Fruit fly (Drosophila melanogaster) whole organism, wandering third instar larva: ENCODE results near the gene fz3.

Experiments
- Abd-B ChIP-seq: fragments of >200 bp; optimal IDR thresholded peaks from 2 replicates; lab custom pipeline; 2017; ENCODE audit warnings: missing biosample characterization, missing genetic modification characterization
- CG32264 ChIP-seq: fragments of 200-800 bp; sonication (Bioruptor generic); optimal IDR thresholded peaks from 2 replicates; lab custom pipeline; 2016; ENCODE audit warnings: missing biosample characterization, missing genetic modification characterization
- CG9705 ChIP-seq: fragments of 200-800 bp; sonication (Bioruptor generic); optimal IDR thresholded peaks from 2 replicates; lab custom pipeline; 2018; ENCODE audit warnings: missing biosample characterization, mild to moderate bottlenecking, missing genetic modification characterization
- CrebA ChIP-seq: fragments of 200-800 bp; sonication (Bioruptor generic); optimal IDR thresholded peaks from 2 replicates; lab custom pipeline; 2016; ENCODE audit warnings: missing biosample characterization, mild to moderate bottlenecking, missing genetic modification characterization, borderline replicate concordance
- Dfd ChIP-seq: fragments of >200 bp; optimal IDR thresholded peaks from 2 replicates; lab custom pipeline; 2017; ENCODE audit warnings: missing biosample characterization, missing genetic modification characterization
- Dif ChIP-seq: fragments of 200-275, 200-300 bp; sonication (Bioruptor generic); optimal IDR thresholded peaks from 2 replicates; lab custom pipeline; 2018; ENCODE audit warnings: missing biosample characterization, missing genetic modification characterization; ENCODE audit not compliant: partially characterized antibody
- GATAd ChIP-seq: sonication (Bioruptor generic); optimal IDR thresholded peaks from 2 replicates; lab custom pipeline; 2016; ENCODE audit warnings: missing biosample characterization, missing genetic modification characterization
- HLH106 ChIP-seq: fragments of 200-800 bp; optimal IDR thresholded peaks from 3 replicates; lab custom pipeline; 2019; ENCODE audit warnings: missing biosample characterization, mild to moderate bottlenecking, missing genetic modification characterization, moderate library complexity
- Hnf4 ChIP-seq: fragments of 200-800 bp; sonication (Bioruptor generic); optimal IDR thresholded peaks from 2 replicates; lab custom pipeline; 2016; ENCODE audit warnings: missing biosample characterization, mild to moderate bottlenecking, missing genetic modification characterization
- Hr78 ChIP-seq: fragments of >200 bp; optimal IDR thresholded peaks from 2 replicates; lab custom pipeline; 2017; ENCODE audit warnings: missing biosample characterization, missing genetic modification characterization
- Hr83 ChIP-seq: fragments of 200-300 bp; sonication (Bioruptor generic); optimal IDR thresholded peaks from 2 replicates; lab custom pipeline; 2016; ENCODE audit warnings: missing biosample characterization, mild to moderate bottlenecking, missing genetic modification characterization, moderate library complexity; ENCODE audit not compliant: poor library complexity, severe bottlenecking
- Jra ChIP-seq: sonication (Bioruptor generic); optimal IDR thresholded peaks from 2 replicates; lab custom pipeline; 2016; ENCODE audit warnings: missing biosample characterization, missing genetic modification characterization
- Mio ChIP-seq: sonication (Bioruptor generic); optimal IDR thresholded peaks from 2 replicates; lab custom pipeline; 2016; ENCODE audit warnings: missing biosample characterization, missing genetic modification characterization
- Myc ChIP-seq: fragments of >200 bp; optimal IDR thresholded peaks from 2 replicates; lab custom pipeline; 2017
- N ChIP-seq: fragments of >200 bp; optimal IDR thresholded peaks from 2 replicates; lab custom pipeline; 2018; ENCODE audit warnings: missing biosample characterization, missing external identifiers, missing genetic modification characterization
- OdsH ChIP-seq: fragments of 200-800 bp; sonication (Bioruptor generic); optimal IDR thresholded peaks from 2 replicates; lab custom pipeline; 2016; ENCODE audit warnings: missing biosample characterization, mild to moderate bottlenecking, missing genetic modification characterization
- Rel ChIP-seq, 2 experiments: fragments of 200-800 bp; sonication (Bioruptor generic) in 1 of 2; optimal IDR thresholded peaks; 2 replicates in 1 of 2; 3 replicates in 1 of 2; lab custom pipeline; 2016 to 2019; ENCODE audit warnings: mild to moderate bottlenecking in 2 of 2, missing biosample characterization in 2 of 2, missing genetic modification characterization in 2 of 2, moderate library complexity in 1 of 2
- Sp1 ChIP-seq: fragments of 200-800 bp; sonication (Bioruptor generic); optimal IDR thresholded peaks from 3 replicates; lab custom pipeline; 2019; ENCODE audit warnings: missing biosample characterization, mild to moderate bottlenecking, missing genetic modification characterization, moderate library complexity
- Vsx2 ChIP-seq: fragments of 200-300, 225-300 bp; sonication (Bioruptor generic); optimal IDR thresholded peaks from 2 replicates; lab custom pipeline; 2018; ENCODE audit warnings: missing biosample characterization, missing genetic modification characterization; ENCODE audit not compliant: partially characterized antibody
- br ChIP-seq: fragments of 200-800 bp; sonication (Bioruptor generic); optimal IDR thresholded peaks from 2 replicates; lab custom pipeline; 2016; ENCODE audit warnings: missing biosample characterization, missing genetic modification characterization
- brk ChIP-seq: fragments of 200-800 bp; sonication (Bioruptor generic); optimal IDR thresholded peaks from 2 replicates; lab custom pipeline; 2016; ENCODE audit warnings: missing biosample characterization, mild to moderate bottlenecking, missing genetic modification characterization
- dl ChIP-seq, 2 experiments: fragments of 175-275, 200-275 bp in 1 of 2; fragments of 200-275 bp in 1 of 2; sonication (Bioruptor generic); optimal IDR thresholded peaks; lab custom pipeline; 2018; ENCODE audit warnings: mild to moderate bottlenecking in 2 of 2, missing biosample characterization in 2 of 2, missing genetic modification characterization in 2 of 2, moderate library complexity in 2 of 2; ENCODE audit not compliant: partially characterized antibody in 2 of 2, insufficient read depth in 1 of 2
- dmrt93B ChIP-seq: fragments of 200-800 bp; sonication (Bioruptor generic); optimal IDR thresholded peaks from 2 replicates; lab custom pipeline; 2018; ENCODE audit warnings: missing biosample characterization, mild to moderate bottlenecking, missing genetic modification characterization
- dsf ChIP-seq: sonication (Bioruptor generic); optimal IDR thresholded peaks from 2 replicates; lab custom pipeline; 2016; ENCODE audit warnings: missing biosample characterization, missing genetic modification characterization, borderline replicate concordance
- ey ChIP-seq: fragments of 200-800 bp; sonication (Bioruptor generic); optimal IDR thresholded peaks from 2 replicates; lab custom pipeline; 2016; ENCODE audit warnings: missing biosample characterization, missing genetic modification characterization
- foxo ChIP-seq, 2 experiments: fragments of 200-800 bp; sonication (Bioruptor generic); optimal IDR thresholded peaks; 2 replicates in 1 of 2; 3 replicates in 1 of 2; lab custom pipeline; 2016 to 2017; ENCODE audit warnings: missing biosample characterization in 2 of 2, missing genetic modification characterization in 2 of 2
- fru ChIP-seq: fragments of 200-800 bp; sonication (Bioruptor generic); optimal IDR thresholded peaks from 3 replicates; lab custom pipeline; 2016; ENCODE audit warnings: missing biosample characterization, mild to moderate bottlenecking, missing genetic modification characterization
- h ChIP-seq: fragments of 200-800 bp; sonication (Bioruptor generic); optimal IDR thresholded peaks from 3 replicates; lab custom pipeline; 2016; ENCODE audit warnings: missing biosample characterization, mild to moderate bottlenecking, missing genetic modification characterization
- jim ChIP-seq: fragments of 175-275, 200-325 bp; sonication (Bioruptor generic); optimal IDR thresholded peaks from 2 replicates; lab custom pipeline; 2016; ENCODE audit warnings: missing biosample characterization, mild to moderate bottlenecking, missing genetic modification characterization
- lola ChIP-seq: fragments of >200 bp; optimal IDR thresholded peaks from 2 replicates; lab custom pipeline; 2017; ENCODE audit warnings: missing biosample characterization, missing genetic modification characterization
- pan ChIP-seq: fragments of >200 bp; optimal IDR thresholded peaks from 2 replicates; lab custom pipeline; 2017
- psq ChIP-seq: fragments of 200-800 bp; sonication (Bioruptor generic); optimal IDR thresholded peaks from 3 replicates; lab custom pipeline; 2017; ENCODE audit warnings: missing biosample characterization, mild to moderate bottlenecking, missing genetic modification characterization, moderate library complexity
- rgr ChIP-seq: fragments of 200-800 bp; sonication (Bioruptor generic); optimal IDR thresholded peaks from 3 replicates; lab custom pipeline; 2016; ENCODE audit warnings: missing biosample characterization, mild to moderate bottlenecking, missing genetic modification characterization
- sage ChIP-seq: fragments of 200-800 bp; sonication (Bioruptor generic); optimal IDR thresholded peaks from 2 replicates; lab custom pipeline; 2016; ENCODE audit warnings: missing biosample characterization, mild to moderate bottlenecking, missing genetic modification characterization
- sv ChIP-seq: fragments of 200-800 bp; sonication (Bioruptor generic); optimal IDR thresholded peaks from 3 replicates; lab custom pipeline; 2016; ENCODE audit warnings: missing biosample characterization, missing genetic modification characterization
- tai ChIP-seq: sonication (Bioruptor generic); optimal IDR thresholded peaks from 2 replicates; lab custom pipeline; 2016; ENCODE audit warnings: missing biosample characterization, missing genetic modification characterization
- usp ChIP-seq: fragments of >200 bp; optimal IDR thresholded peaks from 2 replicates; lab custom pipeline; 2017; ENCODE audit warnings: missing biosample characterization, missing genetic modification characterization
- woc ChIP-seq: sonication (Bioruptor generic); optimal IDR thresholded peaks from 2 replicates; lab custom pipeline; 2016; ENCODE audit warnings: missing biosample characterization, mild to moderate bottlenecking, missing genetic modification characterization

The fz3 gene

DNA sequence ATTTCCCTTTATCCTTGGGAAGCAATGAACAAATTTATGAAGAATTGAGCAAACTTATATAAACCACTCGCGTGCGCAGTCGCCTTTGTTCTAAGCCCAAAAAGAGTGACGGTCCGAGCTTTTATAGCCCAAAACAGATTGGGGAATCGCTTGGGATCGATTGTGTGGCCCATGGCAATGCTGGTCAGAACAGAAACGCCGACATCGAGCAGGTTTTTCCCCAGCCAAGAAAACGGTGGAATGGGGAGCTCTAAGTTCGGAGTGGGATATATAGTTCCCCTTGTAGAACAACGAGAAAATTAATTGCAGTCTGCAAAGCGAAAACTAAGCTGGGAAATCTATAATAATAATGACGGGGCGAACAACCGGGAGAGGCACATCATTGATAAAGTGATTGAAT, 18.5 kb upstream of the fz3 start, which contains the start of gene CG13362:
TSS of gene CG13362 (minus strand) at position 101 of the 400 bp plus-strand sequence.
- no peak for TF ChIP-seq foxo (GFP tag; optimal IDR thresholded peaks at IDR 0.05; lab: Kevin White, UChicago)
- TF ChIP-seq Mio (GFP tag; lab: Kevin White, UChicago) = no peak
- no peak for TF ChIP-seq Abd-B (GFP tag; lab: Kevin White, UChicago)
- TF ChIP-seq psq = no peak
- no peak for TF ChIP-seq Dfd (GFP tag; lab: Kevin White, UChicago)
- no peak for TF ChIP-seq OdsH

DNA sequence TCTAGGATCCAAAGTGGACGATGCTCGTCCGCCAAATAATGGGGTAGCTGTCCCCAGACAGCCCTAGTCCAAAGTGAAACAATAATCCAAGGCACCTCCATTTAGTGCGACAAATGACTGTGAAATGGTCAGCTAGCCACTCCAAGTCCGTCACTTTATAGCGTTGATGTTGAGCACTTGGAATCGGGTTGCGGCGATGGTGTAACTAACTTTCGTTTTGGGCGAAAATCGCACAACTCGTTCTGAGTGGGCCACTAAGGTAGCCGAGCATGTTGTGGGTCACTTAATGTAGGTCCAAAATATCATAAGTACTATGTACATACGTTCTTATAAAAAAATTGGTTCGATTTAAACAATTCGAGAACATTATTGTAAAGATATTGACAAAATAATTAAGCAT, 16.2 kb upstream of the fz3 start, which contains the start of gene CG13361:
TSS of gene CG13361 (minus strand) at position 101 of the 400 bp plus-strand sequence.
- TF ChIP-seq CG9705 (GFP tag; lab: Kevin White, UChicago) (no peak), Jra (GFP tag; lab: Kevin White, UChicago) (no peak), pan (lab: Kevin White, UChicago) (no peak), h (GFP tag; lab: Kevin White, UChicago) (no peak), GATAd (no peak), Mio (GFP tag; lab: Kevin White, UChicago) (no peak), fru (GFP tag; lab: Kevin White, UChicago) (no peak), Rel (GFP tag; optimal IDR thresholded peaks at IDR 0.05; lab: Kevin White, UChicago) (no peak), Rel (tag; optimal IDR thresholded peaks at IDR 0.05; lab: Kevin White, UChicago) (no peak), foxo (GFP tag; optimal IDR thresholded peaks at IDR 0.05; lab: Kevin White, UChicago) (no peak), brk (no peak), Hnf4 (GFP tag; lab: Kevin White, UChicago) (no peak), CrebA (no peak), Myc (lab: Kevin White, UChicago) (no peak), woc (no peak), Dfd (GFP tag; lab: Kevin White, UChicago) (no peak), sv (no peak), dl (GFP tag; optimal IDR thresholded peaks at IDR 0.05; lab: Kevin White, UChicago; ENCODE audit: insufficient read depth in 1 of 2, partially characterized antibody in 2 of 2) (no peak), psq (no peak), N (GFP tag; lab: Kevin White, UChicago) (no peak)
- TF ChIP-seq, all 38 proteins: peak for 0

DNA sequence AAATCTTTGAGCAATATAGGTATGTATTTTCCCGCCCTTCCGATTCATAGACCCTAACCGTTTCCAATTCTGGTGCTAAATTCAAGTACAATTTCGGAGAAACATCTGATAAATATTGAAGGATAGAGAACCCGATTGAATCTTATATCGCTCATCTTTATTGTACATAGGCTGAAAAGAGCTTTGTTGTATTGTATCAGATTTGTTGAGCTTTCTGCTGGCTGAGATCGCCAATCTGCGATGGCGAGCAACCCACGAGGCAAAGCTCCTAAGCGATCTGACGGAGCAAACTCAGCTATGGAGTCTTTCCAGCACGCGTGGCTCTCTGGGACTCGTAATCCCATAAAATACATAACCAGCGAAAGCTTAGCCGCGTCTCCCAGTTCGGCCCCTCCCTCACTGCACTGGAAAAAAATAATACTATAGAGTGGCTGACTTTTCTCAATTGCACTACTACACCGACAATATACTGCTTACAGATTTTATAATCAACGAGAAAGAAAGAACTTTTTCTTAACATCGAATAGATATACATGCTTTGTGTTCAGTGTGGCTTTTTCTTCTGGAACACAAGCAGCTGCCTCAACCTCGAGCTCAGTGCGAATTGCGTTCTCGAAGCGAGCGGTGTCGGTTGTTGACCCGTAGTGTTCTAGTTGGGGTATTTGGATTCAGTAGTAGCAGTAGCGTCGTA, 14.0 kb upstream of the fz3 start:
- no peak for TF ChIP-seq CG9705 (GFP tag; lab: Kevin White, UChicago)
- TF ChIP-seq dsf (GFP tag; lab: Kevin White, UChicago) = no peak
- peak; percentile 59 for TF ChIP-seq sage (GFP tag; lab: Kevin White, UChicago)
- peak; percentile 82 for TF ChIP-seq sv
- peak; percentile 89 for TF ChIP-seq br (GFP tag; lab: Kevin White, UChicago)
- peak; percentile 86 for TF ChIP-seq Hnf4 (GFP tag; lab: Kevin White, UChicago)
- no peak for TF ChIP-seq Vsx2
- peak; percentile 28 to 91 for TF ChIP-seq foxo (GFP tag; optimal IDR thresholded peaks at IDR 0.05; lab: Kevin White, UChicago)
- TF ChIP-seq Hr83 (GFP tag; lab: Kevin White, UChicago) = peak; percentile 44
- peak; percentile 80 for TF ChIP-seq HLH106
- no peak for TF ChIP-seq GATAd
- no peak for TF ChIP-seq Myc (lab: Kevin White, UChicago)
- TF ChIP-seq Hr78 = no peak
- TF ChIP-seq Abd-B (GFP tag; lab: Kevin White, UChicago) = no peak
- TF ChIP-seq CG32264 = peak; percentile 74
- peak; percentile 94 for TF ChIP-seq h (GFP tag; lab: Kevin White, UChicago)
- TF ChIP-seq lola = no peak
- TF ChIP-seq jim (GFP tag; lab: Kevin White, UChicago) = no peak
- TF ChIP-seq Sp1 = peak; percentile 76
- no peak for TF ChIP-seq Dfd (GFP tag; lab: Kevin White, UChicago)
- no peak for TF ChIP-seq dl (GFP tag; optimal IDR thresholded peaks at IDR 0.05; lab: Kevin White, UChicago; ENCODE audit: insufficient read depth in 1 of 2, partially characterized antibody in 2 of 2)
- TF ChIP-seq rgr (GFP tag; lab: Kevin White, UChicago) = peak; percentile 92
- peak; percentile 90 for TF ChIP-seq ey
- TF ChIP-seq pan (lab: Kevin White, UChicago) = no peak
- peak; percentile 59 for TF ChIP-seq Jra (GFP tag; lab: Kevin White, UChicago)
- TF ChIP-seq dmrt93B (GFP tag; lab: Kevin White, UChicago) = peak; percentile 66
- TF ChIP-seq fru (GFP tag; lab: Kevin White, UChicago) = peak; percentile 90
- peak; percentile 66 for TF ChIP-seq woc
- peak; percentile 87 for TF ChIP-seq OdsH
- TF ChIP-seq Dif (GFP tag; lab: Kevin White, UChicago) = no peak
- TF ChIP-seq Rel (GFP tag; optimal IDR thresholded peaks at IDR 0.05; lab: Kevin White, UChicago) = peak; percentile 58
- peak; percentile 54 for TF ChIP-seq Rel (tag; optimal IDR thresholded peaks at IDR 0.05; lab: Kevin White, UChicago)
- TF ChIP-seq usp = no peak
- no peak for TF ChIP-seq brk
- no peak for TF ChIP-seq CrebA
- TF ChIP-seq N (GFP tag; lab: Kevin White, UChicago) = no peak
- peak; percentile 67 for TF ChIP-seq Mio (GFP tag; lab: Kevin White, UChicago)
- peak; percentile 71 for TF ChIP-seq psq
- TF ChIP-seq tai (GFP tag; lab: Kevin White, UChicago) = no peak
